Worm (Caenorhabditis elegans) whole organism, late embryonic: ENCODE measurements around the gene ZK546.19.
"Not testable (repeated sequence)": the region's sequence is repeated elsewhere in the genome, so short reads cannot be mapped to it uniquely, and the experiment has no call there.

Experiments
- T23F11.4 ChIP-seq: fragments of 200-800 bp; sonication (Bioruptor generic); optimal IDR thresholded peaks from 2 replicates; lab custom pipeline; 2018; ENCODE audit warnings: mild to moderate bottlenecking, missing genetic modification characterization, missing compliant biosample characterization
- ama-1 ChIP-seq: fragments of 150-350 bp; optimal IDR thresholded peaks from 2 replicates; lab custom pipeline; 2014
- tbx-2 ChIP-seq: sonication (generic microtip); optimal IDR thresholded peaks from 2 replicates; lab custom pipeline; 2016; ENCODE audit warnings: missing genetic modification characterization, missing compliant biosample characterization

ce11 chrII:4932727-4933126 lies 8.8 kb upstream of the ZK546.19 start, which contains the start of gene msp-152:
- TF ChIP-seq ama-1 (lab: Kevin White, UChicago); tbx-2 (tag; lab: Kevin White, UChicago); T23F11.4: not testable (repeated sequence)
